Fruit fly (Drosophila melanogaster): ENCODE results near the gene CG42688.
A peak's percentile ranks its signal among the peaks of the same experiment; 100 is the strongest.

The CG42688 gene

dm6 chr2L:19134814-19135523 lies 47.6 kb downstream of the CG42688 start, which contains the start of gene Polr1D (continued):
- TF ChIP-seq salr (GFP tag; optimal IDR thresholded peaks at IDR 0.05) (peak in 1 of 2 experiments; percentile 26), CG11762 (GFP tag; optimal IDR thresholded peaks at IDR 0.05; ENCODE audit: insufficient read depth) (no peak), Hr39 (GFP tag; optimal IDR thresholded peaks at IDR 0.05) (no peak), CG11902 (GFP tag; optimal IDR thresholded peaks at IDR 0.05) (peak; percentile 26), Hr38 (GFP tag; optimal IDR thresholded peaks at IDR 0.05) (no peak), achi (GFP tag; optimal IDR thresholded peaks at IDR 0.05) (peak; percentile 60), CG6808 (GFP tag; optimal IDR thresholded peaks at IDR 0.05) (peak; percentile 26), pdm3 (GFP tag; optimal IDR thresholded peaks at IDR 0.05) (no peak), CG6163 (GFP tag; IDR thresholded peaks at IDR 0.05) (peak; percentile 41; the same call in 1 of the 3 replicates), Smox (GFP tag; optimal IDR thresholded peaks at IDR 0.05) (peak; percentile 48), lz (GFP tag; optimal IDR thresholded peaks at IDR 0.05) (peak; percentile 2), CG8119 (GFP tag; IDR thresholded peaks at IDR 0.05) (0 out of 3 replicates have a peak, but pooled peaks have one; percentile 30), ss (GFP tag; optimal IDR thresholded peaks at IDR 0.05) (peak; percentile 26 to 71), Lpt (GFP tag; optimal IDR thresholded peaks at IDR 0.05) (peak; percentile 50), cyc (GFP tag; optimal IDR thresholded peaks at IDR 0.05) (peak; percentile 33), svp (GFP tag) (peak; percentile 84)

- TF ChIP-seq eg (GFP tag; IDR thresholded peaks at IDR 0.05) = 0 out of 3 replicates have a peak, but pooled peaks have one; percentile 4
- peak; percentile 2 for TF ChIP-seq Hr39 (GFP tag; optimal IDR thresholded peaks at IDR 0.05)
- TF ChIP-seq Ets96B (tag; optimal IDR thresholded peaks at IDR 0.05) = no peak
- peak; percentile 60 for TF ChIP-seq Eip78C (GFP tag)
- TF ChIP-seq OdsH (GFP tag; optimal IDR thresholded peaks at IDR 0.05) = no peak
- TF ChIP-seq CG32006 (GFP tag; optimal IDR thresholded peaks at IDR 0.05) = no peak
Observed at dm6 chr2L:19134366-19134689, 48.3 kb downstream of the CG42688 start.

DNA sequence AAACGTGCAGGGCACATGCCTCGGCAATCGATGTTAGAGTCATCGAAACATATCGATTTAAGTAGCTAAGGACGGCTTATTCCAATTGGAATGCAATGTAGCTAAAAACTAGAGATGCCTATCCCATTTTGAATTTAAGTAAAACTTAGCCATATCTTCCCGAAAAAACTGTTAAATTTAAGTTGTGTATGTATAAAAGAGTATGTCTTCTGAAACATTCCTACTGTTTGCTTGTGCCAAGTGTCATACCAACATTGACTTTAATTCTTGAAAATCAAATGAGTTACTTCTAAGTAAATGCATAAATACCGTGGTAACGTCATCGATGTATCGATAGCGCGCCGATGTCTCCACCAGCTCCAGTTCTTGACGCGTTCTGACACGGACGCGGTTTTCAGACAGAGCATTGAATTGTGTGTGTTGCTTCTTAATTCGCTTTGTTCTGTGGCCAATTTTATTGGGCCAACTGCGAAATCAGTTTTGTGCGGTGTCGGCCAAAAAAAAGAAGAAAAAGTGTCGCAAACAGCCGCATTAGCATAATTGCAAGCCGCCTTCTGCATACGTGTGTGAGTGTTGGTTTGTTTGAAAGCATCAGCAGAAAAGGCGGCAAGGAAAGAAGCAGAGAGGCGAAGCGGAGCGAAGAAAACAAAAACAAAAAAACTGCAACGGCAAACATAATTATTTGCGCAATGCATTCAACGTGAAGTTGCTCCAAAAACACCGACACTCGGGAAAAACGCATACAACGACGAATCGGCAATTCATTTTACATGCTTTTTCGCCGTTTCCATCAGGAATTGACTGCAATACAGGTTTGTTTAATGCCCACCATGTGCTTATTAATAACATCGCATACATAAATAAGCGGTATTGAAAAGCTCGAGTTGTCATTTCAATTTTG lies 48.9 kb downstream of the CG42688 start, which contains the start of gene brat:
Gene brat (plus strand): TSS at position 352 of the 901 bp plus-strand sequence.
- TF ChIP-seq pdm3 (GFP tag; optimal IDR thresholded peaks at IDR 0.05) = peak; percentile 54
- no peak for TF ChIP-seq CG4318 (GFP tag; optimal IDR thresholded peaks at IDR 0.05)
- TF ChIP-seq achi (GFP tag; optimal IDR thresholded peaks at IDR 0.05) = peak; percentile 38
- no peak for TF ChIP-seq fd59A (GFP tag; optimal IDR thresholded peaks at IDR 0.05)
- no peak for TF ChIP-seq spab (GFP tag; optimal IDR thresholded peaks at IDR 0.05)
- TF ChIP-seq OdsH (GFP tag; optimal IDR thresholded peaks at IDR 0.05) = peak; percentile 54
- no peak for TF ChIP-seq Eip75B (GFP tag; optimal IDR thresholded peaks at IDR 0.05)
- TF ChIP-seq CG10669 (GFP tag; optimal IDR thresholded peaks at IDR 0.05) = no peak
- peak; percentile 18 for TF ChIP-seq CG34406 (GFP tag; optimal IDR thresholded peaks at IDR 0.05)
- TF ChIP-seq CG8632 (GFP tag; optimal IDR thresholded peaks at IDR 0.05) = no peak
- TF ChIP-seq Hr39 (GFP tag; optimal IDR thresholded peaks at IDR 0.05) = peak; percentile 60
- TF ChIP-seq CG11902 (GFP tag; optimal IDR thresholded peaks at IDR 0.05) = no peak
- peak; percentile 30 for TF ChIP-seq CG32006 (GFP tag; optimal IDR thresholded peaks at IDR 0.05)
- TF ChIP-seq Ets96B (tag; optimal IDR thresholded peaks at IDR 0.05) = peak; percentile 29
- TF ChIP-seq topi (GFP tag; optimal IDR thresholded peaks at IDR 0.05) = peak; percentile 65
- no peak for TF ChIP-seq CG6276 (GFP tag; optimal IDR thresholded peaks at IDR 0.05)
- no peak for TF ChIP-seq Eip93F (GFP tag; optimal IDR thresholded peaks at IDR 0.05)
- TF ChIP-seq CG6163 (GFP tag; IDR thresholded peaks at IDR 0.05) = 0 out of 3 replicates have a peak, but pooled peaks have one; percentile 8
- TF ChIP-seq CG8119 (GFP tag; IDR thresholded peaks at IDR 0.05) = no peak
- TF ChIP-seq CG6808 (GFP tag; optimal IDR thresholded peaks at IDR 0.05) = no peak
- peak; percentile 28 for TF ChIP-seq CG8319 (GFP tag; optimal IDR thresholded peaks at IDR 0.05)
- peak; percentile 47 for TF ChIP-seq acj6 (GFP tag; optimal IDR thresholded peaks at IDR 0.05)
- no peak for TF ChIP-seq vri (GFP tag; optimal IDR thresholded peaks at IDR 0.05)
- no peak for TF ChIP-seq CG16779 (tag; optimal IDR thresholded peaks at IDR 0.05)
- no peak for TF ChIP-seq CG6854 (GFP tag; optimal IDR thresholded peaks at IDR 0.05)
- peak; percentile 57 for TF ChIP-seq Hr4 (GFP tag; optimal IDR thresholded peaks at IDR 0.05)
- no peak for TF ChIP-seq CG7368 (GFP tag; optimal IDR thresholded peaks at IDR 0.05)
- no peak for TF ChIP-seq net (GFP tag; optimal IDR thresholded peaks at IDR 0.05)
- no peak for TF ChIP-seq fd85E (GFP tag; optimal IDR thresholded peaks at IDR 0.05)
- peak; percentile 74 for TF ChIP-seq lz (GFP tag; optimal IDR thresholded peaks at IDR 0.05)
- TF ChIP-seq Sox102F (GFP tag; optimal IDR thresholded peaks at IDR 0.05) = peak; percentile 36
- no peak for TF ChIP-seq dac (GFP tag; optimal IDR thresholded peaks at IDR 0.05)
- TF ChIP-seq CG15336 (GFP tag; IDR thresholded peaks at IDR 0.05) = no peak
- no peak for TF ChIP-seq CG11762 (GFP tag; optimal IDR thresholded peaks at IDR 0.05; ENCODE audit: insufficient read depth)
